Fruit fly (Drosophila melanogaster): ENCODE results near the gene AMPKalpha.
A peak's percentile ranks its signal among the peaks of the same experiment; 100 is the strongest.

The AMPKalpha gene

dm6 chrX:1392875-1393274 is 17.5 kb downstream of the AMPKalpha start, which contains the start of gene Rilpl:
Gene Rilpl, plus strand, starts transcription at chrX:1393054.
- TF ChIP-seq bbx (GFP tag; IDR thresholded peaks at IDR 0.05; ENCODE audit: partially characterized antibody), result peak; percentile 51; the same call in 1 of the 2 replicates
- TF ChIP-seq B-H2 (GFP tag; optimal IDR thresholded peaks at IDR 0.05), result peak; percentile 24
- 0 out of 3 replicates have a peak, but pooled peaks have one; percentile 28 for TF ChIP-seq CG6791 (GFP tag; IDR thresholded peaks at IDR 0.05; ENCODE audit: partially characterized antibody)
- peak; percentile 55; the same call in 2 of the 3 replicates for TF ChIP-seq HLH4C (GFP tag; IDR thresholded peaks at IDR 0.05; ENCODE audit: partially characterized antibody)
- TF ChIP-seq CG1603 (tag; optimal IDR thresholded peaks at IDR 0.05), result peak; percentile 66
- TF ChIP-seq Hand (GFP tag; optimal IDR thresholded peaks at IDR 0.05), result no peak
- TF ChIP-seq Lhr (GFP tag; optimal IDR thresholded peaks at IDR 0.05), result peak; percentile 30
- TF ChIP-seq crp (GFP tag; optimal IDR thresholded peaks at IDR 0.05), result peak in 1 of 2 experiments; percentile 81
- TF ChIP-seq CG31365 (tag; optimal IDR thresholded peaks at IDR 0.05), result no peak
- TF ChIP-seq CG5180 (GFP tag; optimal IDR thresholded peaks at IDR 0.05), result no peak
- TF ChIP-seq Bgb (GFP tag; IDR thresholded peaks at IDR 0.05; ENCODE audit: partially characterized antibody), result peak; percentile 68
- TF ChIP-seq sens (GFP tag), result peak; percentile 64
- peak; percentile 82 for TF ChIP-seq CG3847 (GFP tag; IDR thresholded peaks at IDR 0.05)
- no peak for TF ChIP-seq Nf-YB (GFP tag; optimal IDR thresholded peaks at IDR 0.05)
- TF ChIP-seq CG11398 (GFP tag; optimal IDR thresholded peaks at IDR 0.05), result no peak
- TF ChIP-seq CG10267 (tag; optimal IDR thresholded peaks at IDR 0.05), result peak; percentile 95
- TF ChIP-seq MESR4 (GFP tag; optimal IDR thresholded peaks at IDR 0.05), result peak; percentile 77
- no peak for TF ChIP-seq salm (tag; optimal IDR thresholded peaks at IDR 0.05)
- peak; percentile 57 for TF ChIP-seq stwl (tag; optimal IDR thresholded peaks at IDR 0.05)
- TF ChIP-seq otp (GFP tag; IDR thresholded peaks at IDR 0.05), result no peak
- peak; percentile 2 for TF ChIP-seq HHEX (GFP tag; optimal IDR thresholded peaks at IDR 0.05)
- TF ChIP-seq prd (optimal IDR thresholded peaks at IDR 0.05), result no peak
- 0 out of 3 replicates have a peak, but pooled peaks have one; percentile 21 for TF ChIP-seq prd (GFP tag; IDR thresholded peaks at IDR 0.05)
- peak; percentile 46; the same call in 1 of the 3 replicates for TF ChIP-seq CG16813 (GFP tag; IDR thresholded peaks at IDR 0.05; ENCODE audit: partially characterized antibody)
- TF ChIP-seq Spps (tag; optimal IDR thresholded peaks at IDR 0.05), result no peak
- no peak for TF ChIP-seq Hr78 (GFP tag; optimal IDR thresholded peaks at IDR 0.05)
- no peak for TF ChIP-seq CG31224 (GFP tag; IDR thresholded peaks at IDR 0.05)
- no peak for TF ChIP-seq lmd (GFP tag; IDR thresholded peaks at IDR 0.05)
- TF ChIP-seq ac (GFP tag; optimal IDR thresholded peaks at IDR 0.05), result no peak
- no peak for TF ChIP-seq CG32772 (GFP tag; IDR thresholded peaks at IDR 0.05)
- peak; percentile 56 for TF ChIP-seq CG3995 (GFP tag; optimal IDR thresholded peaks at IDR 0.05)
- no peak for TF ChIP-seq run (tag; optimal IDR thresholded peaks at IDR 0.05)
- TF ChIP-seq chn (GFP tag; optimal IDR thresholded peaks at IDR 0.05), result no peak
- TF ChIP-seq CG4404 (GFP tag; IDR thresholded peaks at IDR 0.05), result no peak
- no peak for TF ChIP-seq gt (GFP tag; IDR thresholded peaks at IDR 0.05)
- no peak for TF ChIP-seq usp (GFP tag; optimal IDR thresholded peaks at IDR 0.05)
- TF ChIP-seq pfk (GFP tag; optimal IDR thresholded peaks at IDR 0.05), result peak; percentile 30
- TF ChIP-seq hth (optimal IDR thresholded peaks at IDR 0.05), result no peak
- TF ChIP-seq wek (GFP tag; optimal IDR thresholded peaks at IDR 0.05), result no peak
- no peak for TF ChIP-seq org-1 (GFP tag; optimal IDR thresholded peaks at IDR 0.05)
- TF ChIP-seq CG43689 (GFP tag; IDR thresholded peaks at IDR 0.05), result no peak
- no peak for TF ChIP-seq peb (GFP tag; IDR thresholded peaks at IDR 0.05)
- TF ChIP-seq slou (GFP tag; optimal IDR thresholded peaks at IDR 0.05), result no peak
- TF ChIP-seq CG4360 (GFP tag; IDR thresholded peaks at IDR 0.05), result no peak
- no peak for TF ChIP-seq HLHmδ (GFP tag; optimal IDR thresholded peaks at IDR 0.05)
- TF ChIP-seq CG11456 (GFP tag; IDR thresholded peaks at IDR 0.05), result 0 out of 3 replicates have a peak, but pooled peaks have one; percentile 24
- TF ChIP-seq br (optimal IDR thresholded peaks at IDR 0.05), result no peak
- TF ChIP-seq CG13624 (GFP tag; optimal IDR thresholded peaks at IDR 0.05), result peak; percentile 30
- TF ChIP-seq hb (GFP tag; IDR thresholded peaks at IDR 0.05; ENCODE audit: partially characterized antibody), result no peak
- peak; percentile 10 for TF ChIP-seq CG7928 (GFP tag; optimal IDR thresholded peaks at IDR 0.05)
- TF ChIP-seq wdn (GFP tag; IDR thresholded peaks at IDR 0.05), result no peak

All from whole organism, embryonic.